Worm (Caenorhabditis elegans): ENCODE data around the gene srt-40.

Gene srt-40

ce11 chrV:2179214-2179613 lies 26.9 kb downstream of the srt-40 start, which contains the start of gene cyp-33C1:
Gene cyp-33C1, plus strand, starts transcription at chrV:2179514.
- TF ChIP-seq drap-1 (GFP tag; optimal IDR thresholded peaks at IDR 0.05) (no peak), nhr-2 (tag; optimal IDR thresholded peaks at IDR 0.05) (no peak), elt-3 (tag; optimal IDR thresholded peaks at IDR 0.05) (no peak), mls-2 (tag; optimal IDR thresholded peaks at IDR 0.05) (no peak), ceh-43 (GFP tag; optimal IDR thresholded peaks at IDR 0.05) (no peak), sem-2 (GFP tag; optimal IDR thresholded peaks at IDR 0.05) (no peak), ces-1 (GFP tag; optimal IDR thresholded peaks at IDR 0.05) (no peak), ceh-83 (GFP tag; optimal IDR thresholded peaks at IDR 0.05) (no peak), nhr-12 (tag; optimal IDR thresholded peaks at IDR 0.05) (no peak), unc-120 (tag; optimal IDR thresholded peaks at IDR 0.05; ENCODE audit: poor library complexity, severe bottlenecking) (no peak), unc-62 (GFP tag; optimal IDR thresholded peaks at IDR 0.05) (no peak), mep-1 (tag; optimal IDR thresholded peaks at IDR 0.05) (no peak), nhr-28 (tag; optimal IDR thresholded peaks at IDR 0.05) (no peak)

ce11 chrV:2177307-2177764 lies 28.7 kb downstream of the srt-40 start, which contains the start of gene srbc-17:
Gene srbc-17, plus strand, starts transcription at chrV:2177714.
- TF ChIP-seq ces-1 (GFP tag; optimal IDR thresholded peaks at IDR 0.05) = no peak
- no peak for TF ChIP-seq mab-5 (tag; optimal IDR thresholded peaks at IDR 0.05)
- TF ChIP-seq ztf-11 (tag; optimal IDR thresholded peaks at IDR 0.05) = no peak
- no peak for TF ChIP-seq sptf-1 (tag; optimal IDR thresholded peaks at IDR 0.05)
- TF ChIP-seq flh-1 (GFP tag; optimal IDR thresholded peaks at IDR 0.05) = no peak
- no peak for TF ChIP-seq ham-2 (GFP tag; optimal IDR thresholded peaks at IDR 0.05)
- TF ChIP-seq cnd-1 (tag; optimal IDR thresholded peaks at IDR 0.05) = no peak
- no peak for TF ChIP-seq ceh-43 (GFP tag; optimal IDR thresholded peaks at IDR 0.05)
- TF ChIP-seq drap-1 (GFP tag; optimal IDR thresholded peaks at IDR 0.05) = no peak
- no peak for TF ChIP-seq lsy-2 (tag; optimal IDR thresholded peaks at IDR 0.05)
- no peak for TF ChIP-seq unc-62 (GFP tag; optimal IDR thresholded peaks at IDR 0.05)
- no peak for TF ChIP-seq elt-1 (tag; optimal IDR thresholded peaks at IDR 0.05; ENCODE audit: borderline replicate concordance, insufficient read depth)
- TF ChIP-seq nhr-12 (tag; optimal IDR thresholded peaks at IDR 0.05) = no peak
- TF ChIP-seq tbx-8 (GFP tag; optimal IDR thresholded peaks at IDR 0.05) = no peak
- TF ChIP-seq snpc-4 (tag; optimal IDR thresholded peaks at IDR 0.05) = no peak
- no peak for TF ChIP-seq unc-120 (tag; optimal IDR thresholded peaks at IDR 0.05; ENCODE audit: poor library complexity, severe bottlenecking)
- no peak for TF ChIP-seq nhr-2 (tag; optimal IDR thresholded peaks at IDR 0.05)
- TF ChIP-seq lin-32 (GFP tag; optimal IDR thresholded peaks at IDR 0.05) = no peak

ce11 chrV:2175242-2175641 lies 30.8 kb downstream of the srt-40 start, which contains the start of gene C45H4.18:
Gene C45H4.18, plus strand, starts transcription at chrV:2175542.
- no peak for TF ChIP-seq elt-3 (tag; optimal IDR thresholded peaks at IDR 0.05)
- no peak for TF ChIP-seq nhr-237 (tag; optimal IDR thresholded peaks at IDR 0.05)
- TF ChIP-seq lsy-2 (tag; optimal IDR thresholded peaks at IDR 0.05) = no peak
- no peak for TF ChIP-seq ceh-43 (GFP tag; optimal IDR thresholded peaks at IDR 0.05)
- no peak for TF ChIP-seq nhr-2 (tag; optimal IDR thresholded peaks at IDR 0.05)
- no peak for TF ChIP-seq sem-2 (GFP tag; optimal IDR thresholded peaks at IDR 0.05)
- no peak for TF ChIP-seq ceh-83 (GFP tag; optimal IDR thresholded peaks at IDR 0.05)
- TF ChIP-seq flh-1 (GFP tag; optimal IDR thresholded peaks at IDR 0.05) = no peak
- TF ChIP-seq M03D4.4 (tag; optimal IDR thresholded peaks at IDR 0.05) = no peak
- TF ChIP-seq ceh-39 (tag; optimal IDR thresholded peaks at IDR 0.05) = no peak
- no peak for TF ChIP-seq zip-8 (tag; optimal IDR thresholded peaks at IDR 0.05)
- TF ChIP-seq cnd-1 (tag; optimal IDR thresholded peaks at IDR 0.05) = no peak
- no peak for TF ChIP-seq ztf-11 (tag; optimal IDR thresholded peaks at IDR 0.05)
- TF ChIP-seq unc-120 (tag; optimal IDR thresholded peaks at IDR 0.05; ENCODE audit: poor library complexity, severe bottlenecking) = no peak
- no peak for TF ChIP-seq ces-1 (GFP tag; optimal IDR thresholded peaks at IDR 0.05)
- no peak for TF ChIP-seq nhr-28 (tag; optimal IDR thresholded peaks at IDR 0.05)
- TF ChIP-seq drap-1 (GFP tag; optimal IDR thresholded peaks at IDR 0.05) = no peak
- no peak for TF ChIP-seq pha-4 (tag; optimal IDR thresholded peaks at IDR 0.05)
- TF ChIP-seq bed-3 (GFP tag; optimal IDR thresholded peaks at IDR 0.05) = no peak
- TF ChIP-seq tbx-8 (GFP tag; optimal IDR thresholded peaks at IDR 0.05) = no peak

ce11 chrV:2174465-2174864 lies 31.6 kb downstream of the srt-40 start:
- TF ChIP-seq tbx-8 (GFP tag; optimal IDR thresholded peaks at IDR 0.05) (no peak), zip-8 (tag; optimal IDR thresholded peaks at IDR 0.05) (no peak), mep-1 (tag; optimal IDR thresholded peaks at IDR 0.05) (no peak), nhr-237 (tag; optimal IDR thresholded peaks at IDR 0.05) (no peak), mls-2 (tag; optimal IDR thresholded peaks at IDR 0.05) (no peak), sptf-1 (tag; optimal IDR thresholded peaks at IDR 0.05) (no peak), ceh-83 (GFP tag; optimal IDR thresholded peaks at IDR 0.05) (no peak), nhr-28 (tag; optimal IDR thresholded peaks at IDR 0.05) (no peak), lsy-2 (tag; optimal IDR thresholded peaks at IDR 0.05) (no peak), unc-120 (tag; optimal IDR thresholded peaks at IDR 0.05; ENCODE audit: poor library complexity, severe bottlenecking) (no peak)
